Worm (Caenorhabditis elegans) whole organism, L1 larva: ENCODE results near the gene clec-61.

Source experiments
- aha-1 ChIP-seq: fragments of 150-350 bp; optimal IDR thresholded peaks from 2 replicates; lab custom pipeline; 2014; ENCODE audit warnings: missing biosample characterization, missing genetic modification characterization
- aly-2 ChIP-seq: fragments of 150-350 bp; optimal IDR thresholded peaks from 2 replicates; lab custom pipeline; 2014; ENCODE audit warnings: missing biosample characterization, missing genetic modification characterization
- sox-4 ChIP-seq: sonication (generic microtip); optimal IDR thresholded peaks from 2 replicates; lab custom pipeline; 2016; ENCODE audit warnings: missing genetic modification characterization, missing compliant biosample characterization

ce11 chrII:10523031-10523430 is 32.7 kb upstream of the clec-61 start:
- TF ChIP-seq sox-4 (tag; lab: Kevin White, UChicago) (no peak), aha-1 (tag; lab: Kevin White, UChicago) (no peak), aly-2 (no peak)
